Fruit fly (Drosophila melanogaster) whole organism, pupa: ENCODE data around the gene chas.

Source experiments
- CG15710 ChIP-seq: fragments of 200-800 bp; sonication (Bioruptor generic); optimal IDR thresholded peaks from 2 replicates; lab custom pipeline; 2018; ENCODE audit warnings: missing biosample characterization, mild to moderate bottlenecking, missing genetic modification characterization, moderate library complexity
- CG8159 ChIP-seq: fragments of 200-800 bp; sonication (Bioruptor generic); optimal IDR thresholded peaks from 3 replicates; lab custom pipeline; 2018; ENCODE audit warnings: missing biosample characterization, mild to moderate bottlenecking, missing genetic modification characterization, moderate library complexity
- CG8301 ChIP-seq: fragments of 200-800 bp; sonication (Bioruptor generic); optimal IDR thresholded peaks from 2 replicates; lab custom pipeline; 2018; ENCODE audit warnings: missing biosample characterization, mild to moderate bottlenecking, missing genetic modification characterization
- CG9948 ChIP-seq: fragments of 200-800 bp; sonication (Bioruptor generic); optimal IDR thresholded peaks from 2 replicates; lab custom pipeline; 2018; ENCODE audit warnings: missing biosample characterization, mild to moderate bottlenecking, missing genetic modification characterization, moderate library complexity
- D1 ChIP-seq: fragments of 200-800 bp; sonication (Bioruptor generic); optimal IDR thresholded peaks from 2 replicates; lab custom pipeline; 2018; ENCODE audit warnings: missing biosample characterization, mild to moderate bottlenecking, missing genetic modification characterization, moderate library complexity
- Snoo ChIP-seq: fragments of 200-800 bp; sonication (Bioruptor generic); optimal IDR thresholded peaks from 3 replicates; lab custom pipeline; 2017; ENCODE audit warnings: missing biosample characterization, mild to moderate bottlenecking, missing genetic modification characterization, inconsistent platforms

dm6 chrX:17720261-17721052, 21.9 kb upstream of the chas start:
- no peak for TF ChIP-seq CG9948 (tag; lab: Kevin White, UChicago)
- no peak for TF ChIP-seq D1
- no peak for TF ChIP-seq Snoo
- TF ChIP-seq CG8301 (tag; lab: Kevin White, UChicago): no peak
- TF ChIP-seq CG8159 (tag; lab: Kevin White, UChicago): no peak
- TF ChIP-seq CG15710: no peak
